Fruit fly (Drosophila melanogaster) whole organism, prepupa: ENCODE results near the gene Acp63F.

Experiments used
- Blimp-1 ChIP-seq: fragments of 200-800 bp; sonication (Bioruptor generic); optimal IDR thresholded peaks from 3 replicates; lab custom pipeline; 2017; ENCODE audit warnings: missing biosample characterization, missing genetic modification characterization, mild to moderate bottlenecking, moderate library complexity, missing genetic modification reagents
- CG10631 ChIP-seq: fragments of 200-800 bp; sonication (Bioruptor generic); optimal IDR thresholded peaks from 2 replicates; lab custom pipeline; 2016; ENCODE audit warnings: missing biosample characterization, missing genetic modification characterization
- CG10669 ChIP-seq: fragments of 200-800 bp; sonication (Bioruptor generic); optimal IDR thresholded peaks from 3 replicates; lab custom pipeline; 2018; ENCODE audit warnings: missing biosample characterization, mild to moderate bottlenecking, missing genetic modification characterization, moderate library complexity
- CG11294 ChIP-seq: fragments of 200-800 bp; sonication (Bioruptor generic); IDR thresholded peaks from 2 replicates; pipeline ENCODE4 v1.3.6; 2022; ENCODE audit warnings: missing biosample characterization, missing genetic modification characterization
- CG11762 ChIP-seq: fragments of 200-800 bp; sonication (Bioruptor generic); optimal IDR thresholded peaks from 3 replicates; lab custom pipeline; 2016; ENCODE audit warnings: missing biosample characterization, missing genetic modification characterization; ENCODE audit not compliant: insufficient read depth
- CG11902 ChIP-seq: fragments of 200-800 bp; sonication (Bioruptor generic); optimal IDR thresholded peaks from 3 replicates; lab custom pipeline; 2016; ENCODE audit warnings: missing biosample characterization, missing genetic modification characterization
- CG15336 ChIP-seq: fragments of 200-800 bp; sonication (Bioruptor generic); IDR thresholded peaks from 2 replicates; pipeline ENCODE4 v1.3.6; 2022; ENCODE audit warnings: missing biosample characterization, missing genetic modification characterization
- CG1621 ChIP-seq: fragments of 200-800 bp; sonication (Bioruptor generic); optimal IDR thresholded peaks from 3 replicates; lab custom pipeline; 2018; ENCODE audit warnings: missing biosample characterization, mild to moderate bottlenecking, missing genetic modification characterization
- CG16779 ChIP-seq: fragments of 200-800 bp; sonication (Bioruptor generic); optimal IDR thresholded peaks from 3 replicates; lab custom pipeline; 2017; ENCODE audit warnings: missing biosample characterization, mild to moderate bottlenecking, missing genetic modification characterization
- CG3032 ChIP-seq: fragments of 200-800 bp; optimal IDR thresholded peaks from 2 replicates; lab custom pipeline; 2019; ENCODE audit warnings: missing biosample characterization, mild to moderate bottlenecking, missing genetic modification characterization, moderate library complexity
- CG34406 ChIP-seq: fragments of 200-800 bp; sonication (Bioruptor generic); optimal IDR thresholded peaks from 3 replicates; lab custom pipeline; 2016; ENCODE audit warnings: missing biosample characterization, missing genetic modification characterization
- CG4318 ChIP-seq: fragments of 200-800 bp; sonication (Bioruptor generic); optimal IDR thresholded peaks from 3 replicates; lab custom pipeline; 2017; ENCODE audit warnings: missing biosample characterization, mild to moderate bottlenecking, missing genetic modification characterization
- CG6163 ChIP-seq: fragments of 200-800 bp; sonication (Bioruptor generic); IDR thresholded peaks from 3 replicates; pipeline ENCODE4 v1.3.6; 2022; ENCODE audit warnings: missing biosample characterization, missing genetic modification characterization
- CG6276 ChIP-seq: fragments of 200-800 bp; sonication (Bioruptor generic); optimal IDR thresholded peaks from 2 replicates; lab custom pipeline; 2017; ENCODE audit warnings: missing biosample characterization, mild to moderate bottlenecking, missing genetic modification characterization
- CG6792 ChIP-seq: fragments of 200-800 bp; sonication (Bioruptor generic); optimal IDR thresholded peaks from 3 replicates; lab custom pipeline; 2016; ENCODE audit warnings: missing biosample characterization, missing genetic modification characterization
- CG6808 ChIP-seq: fragments of 200-800 bp; sonication (Bioruptor generic); optimal IDR thresholded peaks from 3 replicates; lab custom pipeline; 2017; ENCODE audit warnings: missing biosample characterization, missing genetic modification characterization, mild to moderate bottlenecking, moderate library complexity, missing genetic modification reagents
- CG8119 ChIP-seq: fragments of 200-800 bp; sonication (Bioruptor generic); IDR thresholded peaks from 3 replicates; pipeline ENCODE4 v1.3.6; 2022; ENCODE audit warnings: missing biosample characterization, missing genetic modification characterization
- CG8319 ChIP-seq: fragments of 200-800 bp; sonication (Bioruptor generic); optimal IDR thresholded peaks from 3 replicates; lab custom pipeline; 2016; ENCODE audit warnings: missing biosample characterization, missing genetic modification characterization
- CG8632 ChIP-seq: fragments of 200-800 bp; sonication (Bioruptor generic); optimal IDR thresholded peaks from 3 replicates; lab custom pipeline; 2016; ENCODE audit warnings: missing biosample characterization, missing genetic modification characterization
- CG9139 ChIP-seq: fragments of 200-800 bp; sonication (Bioruptor generic); optimal IDR thresholded peaks from 3 replicates; lab custom pipeline; 2017; ENCODE audit warnings: missing biosample characterization, mild to moderate bottlenecking, missing genetic modification characterization
- Eip75B ChIP-seq: fragments of 200-800 bp; sonication (Bioruptor generic); optimal IDR thresholded peaks from 3 replicates; lab custom pipeline; 2016; ENCODE audit warnings: missing biosample characterization, missing genetic modification characterization
- Eip78C ChIP-seq: fragments of 200-800 bp; sonication (Bioruptor generic); peaks from one replicate; lab custom pipeline; 2016; ENCODE audit warnings: missing biosample characterization, missing genetic modification characterization
- Ets96B ChIP-seq: fragments of 200-800 bp; optimal IDR thresholded peaks from 2 replicates; lab custom pipeline; 2019; ENCODE audit warnings: missing biosample characterization, mild to moderate bottlenecking, missing genetic modification characterization, moderate library complexity
- Gug ChIP-seq: fragments of 200-800 bp; sonication (Bioruptor generic); IDR thresholded peaks from 2 replicates; pipeline ENCODE4 v1.3.6; 2022; ENCODE audit warnings: missing biosample characterization, missing genetic modification characterization
- Hr38 ChIP-seq: sonication (Bioruptor generic); optimal IDR thresholded peaks from 2 replicates; lab custom pipeline; 2016; ENCODE audit warnings: missing biosample characterization, missing genetic modification characterization
- Hr39 ChIP-seq: fragments of 200-800 bp; sonication (Bioruptor generic); optimal IDR thresholded peaks from 2 replicates; lab custom pipeline; 2016; ENCODE audit warnings: missing biosample characterization, missing genetic modification characterization
- Lpt ChIP-seq: fragments of 200-800 bp; sonication (Bioruptor generic); optimal IDR thresholded peaks from 3 replicates; lab custom pipeline; 2016; ENCODE audit warnings: missing biosample characterization, missing genetic modification characterization
- Met ChIP-seq: fragments of 200-800 bp; sonication (Bioruptor generic); optimal IDR thresholded peaks from 3 replicates; lab custom pipeline; 2016; ENCODE audit warnings: missing biosample characterization, missing genetic modification characterization
- OdsH ChIP-seq: fragments of 200-800 bp; sonication (Bioruptor generic); optimal IDR thresholded peaks from 3 replicates; lab custom pipeline; 2016; ENCODE audit warnings: missing biosample characterization, missing genetic modification characterization
- Smox ChIP-seq: fragments of 200-800 bp; sonication (Bioruptor generic); optimal IDR thresholded peaks from 3 replicates; lab custom pipeline; 2016; ENCODE audit warnings: missing biosample characterization, missing genetic modification characterization
- achi ChIP-seq: fragments of 200-800 bp; sonication (Bioruptor generic); optimal IDR thresholded peaks from 3 replicates; lab custom pipeline; 2016; ENCODE audit warnings: missing biosample characterization, missing genetic modification characterization
- acj6 ChIP-seq: fragments of 200-800 bp; sonication (Bioruptor generic); optimal IDR thresholded peaks from 3 replicates; lab custom pipeline; 2016; ENCODE audit warnings: missing biosample characterization, missing genetic modification characterization
- cyc ChIP-seq: fragments of 200-800 bp; sonication (Bioruptor generic); optimal IDR thresholded peaks from 3 replicates; lab custom pipeline; 2016; ENCODE audit warnings: missing biosample characterization, missing genetic modification characterization
- dac ChIP-seq: fragments of 200-800 bp; sonication (Bioruptor generic); optimal IDR thresholded peaks from 2 replicates; lab custom pipeline; 2017; ENCODE audit warnings: missing biosample characterization, mild to moderate bottlenecking, missing genetic modification characterization
- eg ChIP-seq: fragments of 200-800 bp; sonication (Bioruptor generic); IDR thresholded peaks from 3 replicates; pipeline ENCODE4 v1.3.6; 2022; ENCODE audit warnings: missing biosample characterization, missing genetic modification characterization
- esn ChIP-seq: fragments of 200-800 bp; sonication (Bioruptor generic); optimal IDR thresholded peaks from 2 replicates; lab custom pipeline; 2016; ENCODE audit warnings: missing biosample characterization, mild to moderate bottlenecking, missing genetic modification characterization, moderate library complexity
- fd59A ChIP-seq: fragments of 200-800 bp; sonication (Bioruptor generic); optimal IDR thresholded peaks from 2 replicates; lab custom pipeline; 2017; ENCODE audit warnings: missing biosample characterization, mild to moderate bottlenecking, missing genetic modification characterization, missing genetic modification reagents
- fd85E ChIP-seq: fragments of 200-800 bp; sonication (Bioruptor generic); optimal IDR thresholded peaks from 3 replicates; lab custom pipeline; 2016; ENCODE audit warnings: missing biosample characterization, missing genetic modification characterization
- fkh ChIP-seq: fragments of 200-800 bp; sonication (Bioruptor generic); optimal IDR thresholded peaks from 3 replicates; lab custom pipeline; 2017; ENCODE audit warnings: missing biosample characterization, mild to moderate bottlenecking, missing genetic modification characterization, moderate library complexity
- lz ChIP-seq: fragments of 200-800 bp; sonication (Bioruptor generic); optimal IDR thresholded peaks from 3 replicates; lab custom pipeline; 2016; ENCODE audit warnings: missing biosample characterization, missing genetic modification characterization
- pdm3 ChIP-seq: fragments of 200-800 bp; sonication (Bioruptor generic); optimal IDR thresholded peaks from 3 replicates; lab custom pipeline; 2016; ENCODE audit warnings: missing biosample characterization, missing genetic modification characterization
- spab ChIP-seq: fragments of 200-800 bp; sonication (Bioruptor generic); optimal IDR thresholded peaks from 2 replicates; lab custom pipeline; 2017; ENCODE audit warnings: missing biosample characterization, mild to moderate bottlenecking, missing genetic modification characterization, missing genetic modification reagents
- svp ChIP-seq: fragments of 200-800 bp; sonication (Bioruptor generic); peaks from one replicate; lab custom pipeline; 2016; ENCODE audit warnings: missing biosample characterization, missing genetic modification characterization
- vri ChIP-seq: fragments of 200-800 bp; sonication (Bioruptor generic); optimal IDR thresholded peaks from 3 replicates; lab custom pipeline; 2016; ENCODE audit warnings: missing biosample characterization, mild to moderate bottlenecking, missing genetic modification characterization

The Acp63F gene

DNA sequence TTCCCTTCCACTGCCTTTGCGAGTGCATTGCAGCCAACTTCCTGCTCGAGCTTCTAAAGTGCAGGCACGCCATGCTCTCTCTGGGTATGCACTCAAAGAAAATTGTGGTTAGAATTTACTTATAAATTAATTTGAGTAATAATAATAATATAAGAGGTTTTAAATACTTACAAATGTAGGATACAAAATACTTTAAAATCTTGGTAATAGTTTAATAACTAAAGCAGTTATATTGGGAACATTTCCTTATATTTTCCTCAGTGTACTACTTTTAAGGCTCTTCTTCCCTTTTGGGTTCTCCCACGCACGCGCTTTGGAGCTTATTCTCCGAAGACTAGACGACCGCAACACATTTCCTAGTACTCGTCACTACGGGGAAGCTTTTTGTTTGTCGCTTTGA, 10.4 kb upstream of the Acp63F start (continued):
- TF ChIP-seq dac (GFP tag; lab: Kevin White, UChicago) = no peak
- no peak for TF ChIP-seq spab (GFP tag; lab: Kevin White, UChicago)
- TF ChIP-seq Blimp-1 (GFP tag; lab: Kevin White, UChicago) = peak; percentile 22
- TF ChIP-seq cyc (GFP tag; lab: Kevin White, UChicago) = no peak
- no peak for TF ChIP-seq Hr39
- no peak for TF ChIP-seq esn (GFP tag; lab: Kevin White, UChicago)
- TF ChIP-seq OdsH (GFP tag; lab: Kevin White, UChicago) = no peak
- peak; percentile 55 for TF ChIP-seq CG11294
- peak; percentile 58 for TF ChIP-seq CG6276 (GFP tag; lab: Kevin White, UChicago)
- no peak for TF ChIP-seq pdm3 (GFP tag; lab: Kevin White, UChicago)
- no peak for TF ChIP-seq Eip75B (GFP tag; lab: Kevin White, UChicago)
- no peak for TF ChIP-seq fkh
- TF ChIP-seq CG9139 (GFP tag; lab: Kevin White, UChicago) = no peak
- TF ChIP-seq CG3032 (tag; lab: Kevin White, UChicago) = peak; percentile 72
- TF ChIP-seq eg = peak; percentile 88
- TF ChIP-seq, all 60 proteins: peak for 20

DNA sequence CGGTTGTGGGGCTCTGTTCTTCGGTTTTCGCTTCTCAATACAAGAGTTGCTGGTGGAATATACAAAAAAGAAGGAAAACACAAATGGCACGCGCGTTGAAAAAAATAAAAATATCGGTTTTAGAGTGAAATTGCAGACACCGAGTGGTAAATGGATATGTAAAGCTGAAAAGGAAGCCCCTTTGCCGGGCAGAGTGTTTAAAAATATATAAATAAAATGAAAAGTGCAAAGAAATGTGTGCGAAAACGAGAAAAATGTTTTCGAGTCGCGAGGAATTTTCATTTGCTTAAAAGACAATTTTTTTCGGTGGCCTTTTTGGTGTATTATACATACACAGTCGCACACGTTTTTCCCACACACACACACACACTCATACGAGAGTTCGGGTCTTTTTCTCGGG, 9.7 kb upstream of the Acp63F start:
- TF ChIP-seq Hr39 = no peak
- TF ChIP-seq Eip78C (GFP tag; lab: Kevin White, UChicago) = peak; percentile 54
- peak; percentile 16 for TF ChIP-seq CG6276 (GFP tag; lab: Kevin White, UChicago)

- TF ChIP-seq CG6808 (GFP tag; lab: Kevin White, UChicago) (no peak), cyc (GFP tag; lab: Kevin White, UChicago) (no peak), CG3032 (tag; lab: Kevin White, UChicago) (no peak), Gug (no peak), CG16779 (tag; lab: Kevin White, UChicago) (no peak)
- TF ChIP-seq, all 60 proteins: peak for 0
Observed at dm6 chr3L:3825485-3825813, 9.3 kb upstream of the Acp63F start.

DNA sequence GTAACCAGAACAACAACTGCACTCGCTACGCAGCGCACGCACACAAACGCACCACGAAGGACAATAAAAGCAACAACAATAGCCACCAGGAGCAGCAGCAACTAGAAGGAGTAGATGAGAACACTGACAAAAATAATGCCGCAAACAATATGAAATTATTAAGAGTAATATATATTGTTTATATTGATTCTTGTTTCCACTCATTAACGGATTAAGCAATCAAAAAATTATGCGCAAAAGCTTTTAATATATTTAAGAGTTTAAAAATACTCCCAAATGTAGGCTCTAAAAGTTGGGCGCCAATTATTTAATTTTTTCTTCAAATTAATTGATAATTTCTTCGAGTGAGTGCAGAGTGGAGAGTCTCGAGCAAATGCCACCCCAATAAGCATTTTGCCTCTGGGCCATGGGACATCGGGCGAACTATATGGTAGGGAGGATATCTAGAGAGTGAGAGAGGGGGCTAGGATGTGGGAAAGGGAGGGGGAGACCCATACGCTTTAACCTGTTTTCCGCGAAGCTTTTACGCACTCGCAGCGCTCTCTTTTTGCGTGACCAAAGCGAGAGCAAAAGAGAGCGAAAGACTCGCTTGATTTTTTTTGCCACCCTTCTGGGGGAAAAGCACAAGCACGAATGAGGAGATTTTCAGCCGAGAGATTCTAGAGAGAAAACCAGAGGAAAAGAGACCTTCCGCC, 8.8 kb upstream of the Acp63F start, which contains the start of gene Rdh:
Gene Rdh, plus strand, starts transcription at position 660 of the 695 bp plus-strand sequence.
- TF ChIP-seq CG6163 (GFP tag; lab: Robert Waterston, UW) (no peak), Blimp-1 (GFP tag; lab: Kevin White, UChicago) (no peak), CG11762 (GFP tag; lab: Kevin White, UChicago) (peak; percentile 41), CG34406 (GFP tag; lab: Kevin White, UChicago) (peak; percentile 58), CG1621 (tag; lab: Kevin White, UChicago) (peak; percentile 11), pdm3 (GFP tag; lab: Kevin White, UChicago) (peak; percentile 66), vri (GFP tag; lab: Kevin White, UChicago) (peak; percentile 9), Hr39 (peak; percentile 2), Smox (GFP tag; lab: Kevin White, UChicago) (peak; percentile 53), lz (peak; percentile 36), CG10631 (peak; percentile 61), fkh (no peak), CG10669 (GFP tag; lab: Kevin White, UChicago) (peak; percentile 64), Ets96B (tag; lab: Kevin White, UChicago) (peak; percentile 63), CG4318 (GFP tag; lab: Kevin White, UChicago) (peak; percentile 25), achi (GFP tag; lab: Kevin White, UChicago) (peak; percentile 45), CG8119 (GFP tag; lab: Robert Waterston, UW) (peak; percentile 65), CG15336 (peak; percentile 45; the same call in 1 of the 2 replicates), CG11294 (no peak), Hr38 (no peak), acj6 (peak; percentile 51), CG8632 (GFP tag; lab: Kevin White, UChicago) (peak; percentile 42), CG6792 (GFP tag; lab: Kevin White, UChicago) (peak; percentile 48), spab (GFP tag; lab: Kevin White, UChicago) (peak; percentile 58), CG11902 (GFP tag; lab: Kevin White, UChicago) (peak; percentile 36), CG16779 (tag; lab: Kevin White, UChicago) (no peak), Met (GFP tag; lab: Kevin White, UChicago) (peak; percentile 61), Eip78C (GFP tag; lab: Kevin White, UChicago) (peak; percentile 85), CG8319 (no peak), fd85E (no peak), fd59A (GFP tag; lab: Kevin White, UChicago) (peak; percentile 34), cyc (GFP tag; lab: Kevin White, UChicago) (peak; percentile 32), Lpt (GFP tag; lab: Kevin White, UChicago) (no peak), svp (peak; percentile 67), OdsH (GFP tag; lab: Kevin White, UChicago) (peak; percentile 64)
